Worm (Caenorhabditis elegans): Measurements from ENCODE around the gene lin-37.

ce11 chrIII:7120477-7120876, 48.1 kb upstream of the lin-37 start:
- TF ChIP-seq Y48G9A.11 (GFP tag; IDR thresholded peaks at IDR 0.05): no peak
- TF ChIP-seq pha-4 (GFP tag; IDR thresholded peaks at IDR 0.05): no peak
- TF ChIP-seq pha-4 (tag; optimal IDR thresholded peaks at IDR 0.05): no peak

Measured in whole organism, L4 larva.